Fruit fly (Drosophila melanogaster) whole organism, embryonic: Measurements from ENCODE around the gene beag.
A peak's percentile ranks its signal among the peaks of the same experiment; 100 is the strongest.

Source experiments
- ATbp ChIP-seq: fragments of 200-800 bp; sonication (Bioruptor generic); optimal IDR thresholded peaks from 2 replicates; lab custom pipeline; 2017; ENCODE audit warnings: missing biosample characterization, mild to moderate bottlenecking, missing genetic modification characterization, missing genetic modification reagents
- CG11504 ChIP-seq: fragments of 200-800 bp; sonication (Bioruptor generic); optimal IDR thresholded peaks from 3 replicates; lab custom pipeline; 2019; ENCODE audit warnings: missing biosample characterization, mild to moderate bottlenecking, missing genetic modification characterization, moderate library complexity
- CG13296 ChIP-seq: fragments of 200-800 bp; sonication (Bioruptor generic); optimal IDR thresholded peaks from 3 replicates; lab custom pipeline; 2018; ENCODE audit warnings: missing biosample characterization, mild to moderate bottlenecking, missing genetic modification characterization
- CG15601 ChIP-seq: fragments of 200-800 bp; sonication (Bioruptor generic); optimal IDR thresholded peaks from 3 replicates; lab custom pipeline; 2019; ENCODE audit warnings: missing biosample characterization, mild to moderate bottlenecking, missing genetic modification characterization, moderate library complexity
- CG17568 ChIP-seq: fragments of 200-800 bp; sonication (Bioruptor generic); optimal IDR thresholded peaks from 2 replicates; lab custom pipeline; 2018; ENCODE audit warnings: missing biosample characterization, mild to moderate bottlenecking, missing genetic modification characterization, moderate library complexity
- CG1832 ChIP-seq: fragments of 200-800 bp; sonication (Bioruptor generic); optimal IDR thresholded peaks from 2 replicates; lab custom pipeline; 2017; ENCODE audit warnings: missing biosample characterization, mild to moderate bottlenecking, missing genetic modification characterization, inconsistent platforms
- CG2202 ChIP-seq: fragments of 200-800 bp; sonication (Bioruptor generic); optimal IDR thresholded peaks from 2 replicates; lab custom pipeline; 2018; ENCODE audit warnings: missing biosample characterization, mild to moderate bottlenecking, missing genetic modification characterization
- CG2875 ChIP-seq: fragments of 200-800 bp; sonication (Bioruptor generic); optimal IDR thresholded peaks from 2 replicates; lab custom pipeline; 2017; ENCODE audit warnings: missing biosample characterization, mild to moderate bottlenecking, missing genetic modification characterization, missing genetic modification reagents
- CG31388 ChIP-seq: fragments of 200-800 bp; sonication (Bioruptor generic); optimal IDR thresholded peaks from 2 replicates; lab custom pipeline; 2016; ENCODE audit warnings: missing biosample characterization, missing genetic modification characterization
- CG3407 ChIP-seq: fragments of 200-800 bp; sonication (Bioruptor generic); optimal IDR thresholded peaks from 2 replicates; lab custom pipeline; 2018; ENCODE audit warnings: missing biosample characterization, mild to moderate bottlenecking, missing genetic modification characterization
- CG34376 ChIP-seq: fragments of 200-800 bp; sonication (Bioruptor generic); optimal IDR thresholded peaks from 2 replicates; lab custom pipeline; 2018; ENCODE audit warnings: missing biosample characterization, mild to moderate bottlenecking, missing genetic modification characterization
- CG43689 ChIP-seq: fragments of 200-800 bp; sonication (Bioruptor generic); IDR thresholded peaks from 2 replicates; pipeline ENCODE4 v1.3.6; 2022; ENCODE audit warnings: missing biosample characterization, missing genetic modification characterization
- CG4707 ChIP-seq: fragments of 200-800 bp; sonication (Bioruptor generic); optimal IDR thresholded peaks from 2 replicates; lab custom pipeline; 2018; ENCODE audit warnings: missing biosample characterization, mild to moderate bottlenecking, missing genetic modification characterization, moderate library complexity
- CG5953 ChIP-seq: fragments of 200-800 bp; sonication (Bioruptor generic); IDR thresholded peaks from 2 replicates; pipeline ENCODE4 v1.3.6; 2022; ENCODE audit warnings: missing biosample characterization, missing genetic modification characterization
- CG7963 ChIP-seq: fragments of 200-800 bp; sonication (Bioruptor generic); IDR thresholded peaks from 3 replicates; pipeline ENCODE4 v1.3.6; 2022; ENCODE audit warnings: missing biosample characterization, missing genetic modification characterization; ENCODE audit not compliant: partially characterized antibody
- Deaf1 ChIP-seq: fragments of 200-800 bp; optimal IDR thresholded peaks from 3 replicates; lab custom pipeline; 2019; ENCODE audit warnings: missing biosample characterization, mild to moderate bottlenecking, missing genetic modification characterization, moderate library complexity
- Ets97D ChIP-seq: fragments of 200-800 bp; sonication (Bioruptor generic); optimal IDR thresholded peaks from 3 replicates; lab custom pipeline; 2016; ENCODE audit warnings: missing biosample characterization, missing genetic modification characterization
- Fer3 ChIP-seq: fragments of 200-800 bp; sonication (Bioruptor generic); optimal IDR thresholded peaks from 2 replicates; lab custom pipeline; 2018; ENCODE audit warnings: missing biosample characterization, mild to moderate bottlenecking, missing genetic modification characterization, moderate library complexity
- Hmx ChIP-seq: fragments of 200-800 bp; sonication (Bioruptor generic); optimal IDR thresholded peaks from 2 replicates; lab custom pipeline; 2016; ENCODE audit warnings: missing biosample characterization, missing genetic modification characterization
- MESR4 ChIP-seq: fragments of 200-800 bp; sonication (Bioruptor generic); optimal IDR thresholded peaks from 2 replicates; lab custom pipeline; 2018; ENCODE audit warnings: missing biosample characterization, mild to moderate bottlenecking, missing genetic modification characterization, moderate library complexity
- Med ChIP-seq: fragments of 200-800 bp; sonication (Bioruptor generic); peaks from one replicate; lab custom pipeline; 2016; ENCODE audit warnings: missing biosample characterization, missing genetic modification characterization, mild to moderate bottlenecking, inconsistent platforms, moderate library complexity
- Meics ChIP-seq: fragments of 200-800 bp; sonication (Bioruptor generic); optimal IDR thresholded peaks from 2 replicates; lab custom pipeline; 2017; ENCODE audit warnings: missing biosample characterization, mild to moderate bottlenecking, missing genetic modification characterization
- Nf-YB ChIP-seq: fragments of 200-800 bp; sonication (Bioruptor generic); optimal IDR thresholded peaks from 3 replicates; lab custom pipeline; 2019; ENCODE audit warnings: missing biosample characterization, mild to moderate bottlenecking, missing genetic modification characterization, moderate library complexity
- Pdp1 ChIP-seq, 2 experiments: fragments of 200-800 bp; sonication (Bioruptor generic); optimal IDR thresholded peaks; 3 replicates each; lab custom pipeline; 2016; ENCODE audit warnings: missing biosample characterization in 2 of 2, missing genetic modification characterization in 2 of 2, mild to moderate bottlenecking in 1 of 2, moderate library complexity in 1 of 2
- Vsx1 ChIP-seq: fragments of 200-800 bp; sonication (Bioruptor generic); optimal IDR thresholded peaks from 2 replicates; lab custom pipeline; 2017; ENCODE audit warnings: missing biosample characterization, mild to moderate bottlenecking, missing genetic modification characterization, missing genetic modification reagents
- cg ChIP-seq: fragments of 200-800 bp; sonication (Bioruptor generic); optimal IDR thresholded peaks from 3 replicates; lab custom pipeline; 2019; ENCODE audit warnings: missing biosample characterization, mild to moderate bottlenecking, missing genetic modification characterization, moderate library complexity
- crp ChIP-seq, 2 experiments: fragments of 200-800 bp; sonication (Bioruptor generic); optimal IDR thresholded peaks; 2 replicates in 1 of 2; 3 replicates in 1 of 2; lab custom pipeline; 2017; ENCODE audit warnings: missing biosample characterization in 2 of 2, missing genetic modification characterization in 2 of 2, mild to moderate bottlenecking in 1 of 2, moderate library complexity in 1 of 2
- cwo ChIP-seq: fragments of 200-800 bp; sonication (Bioruptor generic); optimal IDR thresholded peaks from 3 replicates; lab custom pipeline; 2017; ENCODE audit warnings: missing biosample characterization, missing genetic modification characterization, mild to moderate bottlenecking, moderate library complexity, missing genetic modification reagents
- disco-r ChIP-seq: fragments of 200-800 bp; sonication (Bioruptor generic); optimal IDR thresholded peaks from 2 replicates; lab custom pipeline; 2016; ENCODE audit warnings: missing biosample characterization, missing genetic modification characterization
- gem ChIP-seq: fragments of 200-800 bp; sonication (Bioruptor generic); optimal IDR thresholded peaks from 2 replicates; lab custom pipeline; 2019; ENCODE audit warnings: missing biosample characterization, mild to moderate bottlenecking, missing genetic modification characterization, moderate library complexity
- insv ChIP-seq, 2 experiments: fragments of 200-800 bp; sonication (Bioruptor generic); optimal IDR thresholded peaks; 3 replicates each; lab custom pipeline; 2016 to 2018; ENCODE audit warnings: missing biosample characterization in 2 of 2, missing genetic modification characterization in 2 of 2
- kay ChIP-seq: fragments of 200-800 bp; sonication (Bioruptor generic); optimal IDR thresholded peaks from 2 replicates; lab custom pipeline; 2016; ENCODE audit warnings: missing biosample characterization, missing genetic modification characterization
- lab ChIP-seq: fragments of 200-800 bp; sonication (Bioruptor generic); optimal IDR thresholded peaks from 3 replicates; lab custom pipeline; 2017; ENCODE audit warnings: missing biosample characterization, missing genetic modification characterization, mild to moderate bottlenecking, moderate library complexity, missing genetic modification reagents
- lov ChIP-seq, 2 experiments: fragments of 200-800 bp in 1 of 2; fragments of >200 bp in 1 of 2; sonication (Bioruptor generic) in 1 of 2; IDR thresholded peaks in 1 of 2; optimal IDR thresholded peaks in 1 of 2; 2 replicates in 1 of 2; 3 replicates in 1 of 2; pipeline versions ENCODE4 v1.3.6 to Lab custom; 2017 to 2022; ENCODE audit warnings: missing biosample characterization in 1 of 2, missing genetic modification characterization in 1 of 2
- nau ChIP-seq: fragments of 200-800 bp; sonication (Bioruptor generic); optimal IDR thresholded peaks from 3 replicates; lab custom pipeline; 2017; ENCODE audit warnings: missing biosample characterization, mild to moderate bottlenecking, missing genetic modification characterization, missing genetic modification reagents
- oc ChIP-seq: fragments of 200-800 bp; sonication (Bioruptor generic); optimal IDR thresholded peaks from 2 replicates; lab custom pipeline; 2018; ENCODE audit warnings: missing biosample characterization, mild to moderate bottlenecking, missing genetic modification characterization, moderate library complexity
- onecut ChIP-seq: fragments of 200-800 bp; sonication (Bioruptor generic); IDR thresholded peaks from 2 replicates; pipeline ENCODE4 v1.3.6; 2022; ENCODE audit warnings: missing biosample characterization, missing genetic modification characterization
- pros ChIP-seq: fragments of 200-800 bp; sonication (Bioruptor generic); optimal IDR thresholded peaks from 3 replicates; lab custom pipeline; 2019; ENCODE audit warnings: missing biosample characterization, mild to moderate bottlenecking, missing genetic modification characterization, moderate library complexity
- pzg ChIP-seq: fragments of 200-800 bp; sonication (Bioruptor generic); optimal IDR thresholded peaks from 3 replicates; lab custom pipeline; 2018; ENCODE audit warnings: missing biosample characterization, mild to moderate bottlenecking, missing genetic modification characterization, moderate library complexity
- sd ChIP-seq: fragments of 200-800 bp; sonication (Bioruptor generic); optimal IDR thresholded peaks from 3 replicates; lab custom pipeline; 2018; ENCODE audit warnings: missing biosample characterization, mild to moderate bottlenecking, missing genetic modification characterization, moderate library complexity
- sqz ChIP-seq: fragments of 200-800 bp; sonication (Bioruptor generic); optimal IDR thresholded peaks from 3 replicates; lab custom pipeline; 2018; ENCODE audit warnings: missing biosample characterization, mild to moderate bottlenecking, missing genetic modification characterization
- sug ChIP-seq: fragments of 200-800 bp; optimal IDR thresholded peaks from 2 replicates; lab custom pipeline; 2019; ENCODE audit warnings: missing biosample characterization, mild to moderate bottlenecking, missing genetic modification characterization, moderate library complexity
- tup ChIP-seq: fragments of 200-800 bp; sonication (Bioruptor generic); optimal IDR thresholded peaks from 2 replicates; lab custom pipeline; 2016; ENCODE audit warnings: missing biosample characterization, mild to moderate bottlenecking, missing genetic modification characterization, moderate library complexity
- vvl ChIP-seq: fragments of 200-800 bp; sonication (Bioruptor generic); IDR thresholded peaks from 2 replicates; pipeline ENCODE4 v1.3.6; 2022; ENCODE audit warnings: missing biosample characterization, missing genetic modification characterization
- zf30C ChIP-seq: fragments of 200-800 bp; sonication (Bioruptor generic); optimal IDR thresholded peaks from 3 replicates; lab custom pipeline; 2018; ENCODE audit warnings: missing biosample characterization, mild to moderate bottlenecking, missing genetic modification characterization

The beag gene

DNA sequence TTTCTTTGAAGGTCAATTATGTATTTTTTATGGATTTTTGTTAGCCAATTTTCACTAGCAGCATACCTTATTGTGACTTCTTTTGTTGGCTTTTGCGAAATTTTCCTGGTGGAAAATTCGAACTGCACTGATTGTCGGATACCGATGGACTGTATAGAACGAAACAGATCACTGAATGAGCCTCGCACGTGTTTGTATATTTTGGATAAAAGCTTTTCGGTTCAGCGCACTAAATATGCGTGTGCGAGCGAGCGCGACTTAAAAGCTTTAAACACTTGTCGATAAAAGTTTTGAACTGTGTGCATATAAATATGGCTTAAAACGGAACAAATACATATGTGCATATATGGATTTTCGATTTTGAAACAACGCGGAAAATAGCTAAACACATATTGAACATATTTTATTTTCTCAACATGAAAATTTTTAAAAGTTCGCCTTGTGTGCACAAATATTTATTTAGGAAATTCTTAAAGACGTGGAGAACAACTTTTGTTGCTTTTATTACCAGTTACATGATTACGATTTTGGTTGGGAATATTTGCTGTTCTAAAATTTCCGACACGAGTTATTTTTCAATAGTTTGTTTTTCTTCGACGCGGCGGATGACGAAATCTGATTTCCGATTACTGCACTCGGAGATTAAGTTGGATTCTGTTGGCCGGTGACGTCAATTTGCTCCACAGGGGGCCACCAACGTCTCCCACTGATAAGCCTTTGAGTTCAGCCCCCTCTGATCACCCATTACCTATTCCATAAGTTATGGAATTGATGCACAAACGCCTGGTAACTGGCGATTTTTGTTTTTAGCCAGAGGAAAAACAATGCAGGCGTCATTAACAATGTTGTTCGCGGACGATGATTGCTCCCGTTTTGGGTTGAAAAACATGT, 15.5 kb downstream of the beag start (continued):
- TF ChIP-seq vvl (no peak), Nf-YB (GFP tag; lab: Kevin White, UChicago) (no peak), nau (GFP tag; lab: Kevin White, UChicago) (no peak), ATbp (GFP tag; lab: Kevin White, UChicago) (no peak), lov (optimal IDR thresholded peaks at IDR 0.05; lab: Kevin White, UChicago) (no peak), lov (GFP tag; IDR thresholded peaks at IDR 0.05; lab: Robert Waterston, UW) (no peak), Meics (GFP tag; lab: Kevin White, UChicago) (peak; percentile 33), lab (GFP tag; lab: Kevin White, UChicago) (peak; percentile 31), cwo (GFP tag; lab: Kevin White, UChicago) (peak; percentile 90), CG11504 (tag; lab: Kevin White, UChicago) (no peak), CG7963 (GFP tag; lab: Robert Waterston, UW) (no peak), CG31388 (GFP tag; lab: Kevin White, UChicago) (no peak), gem (tag; lab: Kevin White, UChicago) (peak; percentile 30), pzg (GFP tag; lab: Kevin White, UChicago) (no peak), oc (tag; lab: Kevin White, UChicago) (peak; percentile 3), sd (tag; lab: Kevin White, UChicago) (peak; percentile 6), cg (no peak), CG43689 (no peak), disco-r (GFP tag; lab: Kevin White, UChicago) (no peak), CG13296 (peak; percentile 43), Pdp1 (GFP tag; optimal IDR thresholded peaks at IDR 0.05; lab: Kevin White, UChicago) (peak in 1 of 2 experiments; percentile 16), CG5953 (GFP tag; lab: Robert Waterston, UW) (no peak), CG1832 (GFP tag; lab: Kevin White, UChicago) (no peak), insv (GFP tag; optimal IDR thresholded peaks at IDR 0.05; lab: Kevin White, UChicago) (no peak), tup (GFP tag; lab: Kevin White, UChicago) (no peak), Med (GFP tag; lab: Kevin White, UChicago) (peak; percentile 53), Fer3 (tag; lab: Kevin White, UChicago) (peak; percentile 14), kay (GFP tag; lab: Kevin White, UChicago) (no peak), Deaf1 (tag; lab: Kevin White, UChicago) (no peak), Hmx (GFP tag; lab: Kevin White, UChicago) (no peak), zf30C (GFP tag; lab: Kevin White, UChicago) (no peak), Ets97D (no peak), sug (peak; percentile 96)
- TF ChIP-seq, all 482 proteins: peak for 24

DNA sequence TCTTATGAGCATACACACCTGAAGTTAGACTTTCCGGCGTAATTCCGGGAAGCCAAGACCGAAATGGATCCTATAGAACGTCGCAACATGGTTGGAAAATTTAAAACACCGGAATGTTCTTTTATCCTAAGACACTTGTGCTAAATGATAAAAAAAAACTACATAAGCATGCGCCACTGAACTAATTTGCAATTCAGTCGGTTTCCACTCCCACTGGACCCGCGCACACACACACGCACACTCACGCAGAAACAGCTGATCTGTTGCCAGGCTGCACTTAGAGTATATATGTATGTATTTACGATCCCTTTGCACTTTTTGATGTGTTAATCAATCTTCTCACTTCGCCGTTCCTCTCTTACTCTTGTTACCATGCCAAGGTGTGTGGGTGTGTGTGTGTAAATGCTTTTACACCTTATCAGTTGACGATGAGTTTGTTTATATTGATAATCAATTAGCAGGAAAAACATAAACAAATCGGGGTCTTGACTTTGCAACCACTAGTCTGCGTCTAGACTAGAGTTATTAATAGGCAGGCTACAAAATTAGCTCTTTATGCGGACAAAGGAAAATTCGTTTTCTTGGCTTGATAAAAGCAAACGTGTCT, 16.3 kb downstream of the beag start, which contains the start of gene Mst85C:
Gene Mst85C, plus strand, starts transcription at position 180 of the 607 bp plus-strand sequence.
- TF ChIP-seq CG17568 (GFP tag; lab: Kevin White, UChicago) (peak; percentile 33), MESR4 (GFP tag; lab: Kevin White, UChicago) (peak; percentile 62), CG2875 (peak; percentile 7), pros (GFP tag; lab: Kevin White, UChicago) (peak; percentile 98), CG34376 (GFP tag; lab: Kevin White, UChicago) (peak; percentile 52), Vsx1 (GFP tag; lab: Kevin White, UChicago) (peak; percentile 39), CG15601 (peak; percentile 17), lov (optimal IDR thresholded peaks at IDR 0.05; lab: Kevin White, UChicago) (no peak), lov (GFP tag; IDR thresholded peaks at IDR 0.05; lab: Robert Waterston, UW) (no peak), onecut (GFP tag; lab: Robert Waterston, UW) (0 out of 2 replicates have a peak, but pooled peaks have one; percentile 0), crp (GFP tag; optimal IDR thresholded peaks at IDR 0.05; lab: Kevin White, UChicago) (peak in 1 of 2 experiments; percentile 50), sqz (GFP tag; lab: Kevin White, UChicago) (no peak), CG4707 (GFP tag; lab: Kevin White, UChicago) (peak; percentile 20), cg (peak; percentile 86), CG2202 (tag; lab: Kevin White, UChicago) (no peak), CG3407 (GFP tag; lab: Kevin White, UChicago) (no peak), nau (GFP tag; lab: Kevin White, UChicago) (peak; percentile 21)
